Fruit fly (Drosophila melanogaster): ENCODE data around the gene CG43082.
A peak's percentile ranks its signal among the peaks of the same experiment; 100 is the strongest.

The CG43082 gene

dm6 chr3L:15661567-15661966 lies at the start of gene CG43082:
TSS of gene CG43082 (plus strand) at chr3L:15661867.
- TF ChIP-seq HLH106 (tag; optimal IDR thresholded peaks at IDR 0.05) (no peak), CG9705 (GFP tag; optimal IDR thresholded peaks at IDR 0.05) (no peak), Hr78 (GFP tag; optimal IDR thresholded peaks at IDR 0.05) (no peak), Rel (GFP tag; optimal IDR thresholded peaks at IDR 0.05) (no peak), Rel (tag; optimal IDR thresholded peaks at IDR 0.05) (no peak), dsf (GFP tag; optimal IDR thresholded peaks at IDR 0.05; ENCODE audit: borderline replicate concordance) (no peak), sv (GFP tag; optimal IDR thresholded peaks at IDR 0.05) (no peak)

- TF ChIP-seq GATAd (GFP tag; optimal IDR thresholded peaks at IDR 0.05) (no peak), usp (GFP tag; optimal IDR thresholded peaks at IDR 0.05) (no peak), Vsx2 (GFP tag; optimal IDR thresholded peaks at IDR 0.05; ENCODE audit: partially characterized antibody) (no peak), Dif (GFP tag; optimal IDR thresholded peaks at IDR 0.05; ENCODE audit: partially characterized antibody) (no peak), sage (GFP tag; optimal IDR thresholded peaks at IDR 0.05) (no peak), woc (GFP tag; optimal IDR thresholded peaks at IDR 0.05) (no peak), br (GFP tag; optimal IDR thresholded peaks at IDR 0.05) (no peak), fru (GFP tag; optimal IDR thresholded peaks at IDR 0.05) (no peak), ey (GFP tag; optimal IDR thresholded peaks at IDR 0.05) (no peak), foxo (GFP tag; optimal IDR thresholded peaks at IDR 0.05) (no peak), sv (GFP tag; optimal IDR thresholded peaks at IDR 0.05) (no peak), HLH106 (tag; optimal IDR thresholded peaks at IDR 0.05) (no peak), lola (GFP tag; optimal IDR thresholded peaks at IDR 0.05) (no peak), Hr83 (GFP tag; optimal IDR thresholded peaks at IDR 0.05; ENCODE audit: poor library complexity, severe bottlenecking) (no peak), Hr78 (GFP tag; optimal IDR thresholded peaks at IDR 0.05) (no peak), Abd-B (GFP tag; optimal IDR thresholded peaks at IDR 0.05) (no peak), jim (GFP tag; optimal IDR thresholded peaks at IDR 0.05) (no peak), Myc (optimal IDR thresholded peaks at IDR 0.05) (no peak)
Observed at dm6 chr3L:15612728-15613127, 48.9 kb upstream of the CG43082 start, which contains the start of gene CG13449. TSS of gene CG13449 (minus strand) at chr3L:15612828.

dm6 chr3L:15616490-15616889 lies 45.2 kb upstream of the CG43082 start:
- TF ChIP-seq brk (GFP tag; optimal IDR thresholded peaks at IDR 0.05) (no peak), Hnf4 (GFP tag; optimal IDR thresholded peaks at IDR 0.05) (no peak), ey (GFP tag; optimal IDR thresholded peaks at IDR 0.05) (no peak), usp (GFP tag; optimal IDR thresholded peaks at IDR 0.05) (no peak), dl (GFP tag; optimal IDR thresholded peaks at IDR 0.05; ENCODE audit: insufficient read depth in 1 of 2, partially characterized antibody in 2 of 2) (no peak), OdsH (GFP tag; optimal IDR thresholded peaks at IDR 0.05) (no peak), Vsx2 (GFP tag; optimal IDR thresholded peaks at IDR 0.05; ENCODE audit: partially characterized antibody) (no peak), jim (GFP tag; optimal IDR thresholded peaks at IDR 0.05) (no peak), Hr83 (GFP tag; optimal IDR thresholded peaks at IDR 0.05; ENCODE audit: poor library complexity, severe bottlenecking) (no peak), Rel (GFP tag; optimal IDR thresholded peaks at IDR 0.05) (no peak), Rel (tag; optimal IDR thresholded peaks at IDR 0.05) (no peak), GATAd (GFP tag; optimal IDR thresholded peaks at IDR 0.05) (no peak), Mio (GFP tag; optimal IDR thresholded peaks at IDR 0.05) (no peak), tai (GFP tag; optimal IDR thresholded peaks at IDR 0.05) (no peak), dsf (GFP tag; optimal IDR thresholded peaks at IDR 0.05; ENCODE audit: borderline replicate concordance) (no peak), Hr78 (GFP tag; optimal IDR thresholded peaks at IDR 0.05) (no peak), sv (GFP tag; optimal IDR thresholded peaks at IDR 0.05) (no peak), pan (optimal IDR thresholded peaks at IDR 0.05) (no peak), h (GFP tag; optimal IDR thresholded peaks at IDR 0.05) (no peak), CrebA (GFP tag; optimal IDR thresholded peaks at IDR 0.05; ENCODE audit: borderline replicate concordance) (no peak)

- TF ChIP-seq CG32264 (GFP tag; optimal IDR thresholded peaks at IDR 0.05), result no peak
Observed at dm6 chr3L:15616900-15617299, 44.8 kb upstream of the CG43082 start.

- TF ChIP-seq GATAd (GFP tag; optimal IDR thresholded peaks at IDR 0.05) (peak; percentile 81), brk (GFP tag; optimal IDR thresholded peaks at IDR 0.05) (peak; percentile 85), CrebA (GFP tag; optimal IDR thresholded peaks at IDR 0.05; ENCODE audit: borderline replicate concordance) (peak; percentile 28), Vsx2 (GFP tag; optimal IDR thresholded peaks at IDR 0.05; ENCODE audit: partially characterized antibody) (peak; percentile 48), pan (optimal IDR thresholded peaks at IDR 0.05) (no peak), usp (GFP tag; optimal IDR thresholded peaks at IDR 0.05) (no peak), Dfd (GFP tag; optimal IDR thresholded peaks at IDR 0.05) (no peak), rgr (GFP tag; optimal IDR thresholded peaks at IDR 0.05) (peak; percentile 95), sv (GFP tag; optimal IDR thresholded peaks at IDR 0.05) (peak; percentile 70), Hr83 (GFP tag; optimal IDR thresholded peaks at IDR 0.05; ENCODE audit: poor library complexity, severe bottlenecking) (peak; percentile 99), Hr78 (GFP tag; optimal IDR thresholded peaks at IDR 0.05) (no peak), Jra (GFP tag; optimal IDR thresholded peaks at IDR 0.05) (peak; percentile 94), Dif (GFP tag; optimal IDR thresholded peaks at IDR 0.05; ENCODE audit: partially characterized antibody) (peak; percentile 67), sage (GFP tag; optimal IDR thresholded peaks at IDR 0.05) (peak; percentile 55), h (GFP tag; optimal IDR thresholded peaks at IDR 0.05) (peak; percentile 94), ey (GFP tag; optimal IDR thresholded peaks at IDR 0.05) (peak; percentile 88), Myc (optimal IDR thresholded peaks at IDR 0.05) (peak; percentile 23), N (GFP tag; optimal IDR thresholded peaks at IDR 0.05) (peak; percentile 29), fru (GFP tag; optimal IDR thresholded peaks at IDR 0.05) (peak; percentile 87), br (GFP tag; optimal IDR thresholded peaks at IDR 0.05) (peak; percentile 94), OdsH (GFP tag; optimal IDR thresholded peaks at IDR 0.05) (peak; percentile 79), jim (GFP tag; optimal IDR thresholded peaks at IDR 0.05) (peak; percentile 26), Sp1 (GFP tag; optimal IDR thresholded peaks at IDR 0.05) (peak; percentile 71), foxo (GFP tag; optimal IDR thresholded peaks at IDR 0.05) (peak; percentile 64 to 95), Hnf4 (GFP tag; optimal IDR thresholded peaks at IDR 0.05) (peak; percentile 98), lola (GFP tag; optimal IDR thresholded peaks at IDR 0.05) (no peak), Mio (GFP tag; optimal IDR thresholded peaks at IDR 0.05) (peak; percentile 81), Abd-B (GFP tag; optimal IDR thresholded peaks at IDR 0.05) (no peak)
Observed at dm6 chr3L:15619626-15620247, 41.9 kb upstream of the CG43082 start, which contains the start of gene Phs. TSS of gene Phs (plus strand) at chr3L:15619901.

All from whole organism, wandering third instar larva.